Worm (Caenorhabditis elegans) whole organism, early embryonic: Measurements from ENCODE around the gene hsp-4.

Source experiments
- B0310.2 ChIP-seq: sonication (generic microtip); optimal IDR thresholded peaks from 2 replicates; lab custom pipeline; 2016; ENCODE audit warnings: mild to moderate bottlenecking, missing genetic modification characterization, missing compliant biosample characterization
- aly-1 ChIP-seq: sonication (generic microtip); optimal IDR thresholded peaks from 2 replicates; lab custom pipeline; 2016; ENCODE audit warnings: missing genetic modification characterization, missing compliant biosample characterization
- ama-1 ChIP-seq: fragments of 150-350 bp; optimal IDR thresholded peaks from 2 replicates; lab custom pipeline; 2014
- ets-7 ChIP-seq: sonication (generic microtip); optimal IDR thresholded peaks from 2 replicates; lab custom pipeline; 2016; ENCODE audit warnings: missing genotype, missing genetic modification characterization, missing compliant biosample characterization
- flt-1 ChIP-seq: fragments of 200-800 bp; sonication (Bioruptor generic); IDR thresholded peaks from 2 replicates; pipeline ENCODE4 v1.3.6; 2022; ENCODE audit warnings: missing genetic modification characterization, missing compliant biosample characterization
- hmbx-1 ChIP-seq: sonication (generic microtip); optimal IDR thresholded peaks from 2 replicates; lab custom pipeline; 2016; ENCODE audit warnings: mild to moderate bottlenecking, missing genetic modification characterization, missing compliant biosample characterization
- hmg-4 ChIP-seq: fragments of 200-800 bp; sonication (Bioruptor generic); optimal IDR thresholded peaks from 2 replicates; lab custom pipeline; 2018; ENCODE audit warnings: mild to moderate bottlenecking, missing genetic modification characterization, missing compliant biosample characterization
- hnd-1 ChIP-seq: sonication (generic microtip); optimal IDR thresholded peaks from 2 replicates; lab custom pipeline; 2016; ENCODE audit warnings: missing genetic modification characterization, missing compliant biosample characterization
- pes-1 ChIP-seq: fragments of 200-800 bp; sonication (Bioruptor generic); IDR thresholded peaks from 2 replicates; pipeline ENCODE4 v1.3.6; 2022; ENCODE audit warnings: missing genetic modification reagents, missing genetic modification characterization, missing compliant biosample characterization
- sea-1 ChIP-seq: fragments of 200-800 bp; sonication (Bioruptor generic); conservative IDR thresholded peaks from 2 replicates; pipeline ENCODE4 v1.3.6; 2022; ENCODE audit warnings: missing genetic modification characterization, missing compliant biosample characterization
- tbx-37 ChIP-seq: fragments of 200-800 bp; sonication (Bioruptor generic); conservative IDR thresholded peaks from 2 replicates; pipeline ENCODE4 v1.3.6; 2022; ENCODE audit warnings: missing genetic modification reagents, missing genetic modification characterization, missing compliant biosample characterization
- tra-4 ChIP-seq: sonication (generic microtip); optimal IDR thresholded peaks from 2 replicates; lab custom pipeline; 2017; ENCODE audit warnings: missing genetic modification characterization, missing compliant biosample characterization

ce11 chrII:7385442-7385841, 33.0 kb upstream of the hsp-4 start, which contains the start of gene sre-3:
- TF ChIP-seq ama-1 (lab: Kevin White, UChicago) = no peak
- no peak for TF ChIP-seq flt-1
- no peak for TF ChIP-seq hnd-1 (tag; lab: Kevin White, UChicago)
- no peak for TF ChIP-seq B0310.2
- no peak for TF ChIP-seq tbx-37 (GFP tag; lab: Robert Waterston, UW)
- no peak for TF ChIP-seq tra-4 (tag; lab: Kevin White, UChicago)
- TF ChIP-seq hmbx-1 (tag; lab: Kevin White, UChicago) = no peak
- TF ChIP-seq ets-7 = no peak
- no peak for TF ChIP-seq pes-1 (GFP tag; lab: Robert Waterston, UW)
- TF ChIP-seq aly-1 (tag; lab: Kevin White, UChicago) = no peak
- TF ChIP-seq hmg-4 = no peak
- TF ChIP-seq sea-1 (GFP tag; lab: Robert Waterston, UW) = no peak
